Fruit fly (Drosophila melanogaster) whole organism, embryonic: Measurements from ENCODE around the gene DnaJ-1.
A peak's percentile ranks its signal among the peaks of the same experiment; 100 is the strongest.

ENCODE experiments used
- Bgb ChIP-seq: fragments of 200-800 bp; sonication (Bioruptor generic); IDR thresholded peaks from 2 replicates; pipeline ENCODE4 v1.3.6; 2022; ENCODE audit warnings: missing biosample characterization, missing genetic modification characterization; ENCODE audit not compliant: partially characterized antibody
- CG11247 ChIP-seq: fragments of 200-800 bp; sonication (Bioruptor generic); IDR thresholded peaks from 2 replicates; pipeline ENCODE4 v1.3.6; 2022; ENCODE audit warnings: missing biosample characterization, missing genetic modification characterization
- CG12391 ChIP-seq: fragments of 200-800 bp; sonication (Bioruptor generic); optimal IDR thresholded peaks from 3 replicates; lab custom pipeline; 2018; ENCODE audit warnings: missing biosample characterization, mild to moderate bottlenecking, missing genetic modification characterization, moderate library complexity
- CG12659 ChIP-seq: fragments of 200-800 bp; sonication (Bioruptor generic); optimal IDR thresholded peaks from 3 replicates; lab custom pipeline; 2017; ENCODE audit warnings: mild to moderate bottlenecking, missing biosample characterization, missing genetic modification reagents, missing genetic modification characterization
- CG15269 ChIP-seq: fragments of 200-800 bp; sonication (Bioruptor generic); optimal IDR thresholded peaks from 2 replicates; lab custom pipeline; 2018; ENCODE audit warnings: missing biosample characterization, mild to moderate bottlenecking, missing genetic modification characterization, moderate library complexity
- CG15696 ChIP-seq: fragments of 200-800 bp; sonication (Bioruptor generic); optimal IDR thresholded peaks from 2 replicates; lab custom pipeline; 2019; ENCODE audit warnings: missing biosample characterization, mild to moderate bottlenecking, missing genetic modification characterization, moderate library complexity
- CG17385 ChIP-seq: fragments of 200-800 bp; sonication (Bioruptor generic); optimal IDR thresholded peaks from 3 replicates; lab custom pipeline; 2018; ENCODE audit warnings: missing biosample characterization, mild to moderate bottlenecking, missing genetic modification characterization
- CG17612 ChIP-seq: fragments of 200-800 bp; sonication (Bioruptor generic); IDR thresholded peaks from 2 replicates; pipeline ENCODE4 v1.3.6; 2022; ENCODE audit warnings: missing biosample characterization, missing genetic modification characterization
- CG17829 ChIP-seq: fragments of 200-800 bp; optimal IDR thresholded peaks from 2 replicates; lab custom pipeline; 2019; ENCODE audit warnings: missing biosample characterization, mild to moderate bottlenecking, missing genetic modification characterization, moderate library complexity
- CG30020 ChIP-seq: fragments of 200-800 bp; optimal IDR thresholded peaks from 2 replicates; lab custom pipeline; 2019; ENCODE audit warnings: missing biosample characterization, mild to moderate bottlenecking, missing genetic modification characterization, moderate library complexity
- CG34422 ChIP-seq: fragments of 200-800 bp; sonication (Bioruptor generic); IDR thresholded peaks from 3 replicates; pipeline ENCODE4 v1.3.6; 2022; ENCODE audit warnings: missing biosample characterization, missing genetic modification characterization
- CG42726 ChIP-seq: fragments of 200-800 bp; sonication (Bioruptor generic); IDR thresholded peaks from 2 replicates; pipeline ENCODE4 v1.3.6; 2022; ENCODE audit warnings: missing biosample characterization, missing genetic modification characterization; ENCODE audit not compliant: partially characterized antibody
- CG7271 ChIP-seq: fragments of 200-800 bp; sonication (Bioruptor generic); optimal IDR thresholded peaks from 2 replicates; lab custom pipeline; 2018; ENCODE audit warnings: missing biosample characterization, mild to moderate bottlenecking, missing genetic modification characterization, moderate library complexity
- CG7963 ChIP-seq: fragments of 200-800 bp; sonication (Bioruptor generic); IDR thresholded peaks from 3 replicates; pipeline ENCODE4 v1.3.6; 2022; ENCODE audit warnings: missing biosample characterization, missing genetic modification characterization; ENCODE audit not compliant: partially characterized antibody
- CG8359 ChIP-seq: fragments of 200-800 bp; sonication (Bioruptor generic); optimal IDR thresholded peaks from 2 replicates; lab custom pipeline; 2017; ENCODE audit warnings: missing biosample characterization, mild to moderate bottlenecking, missing genetic modification characterization, borderline replicate concordance
- CG8478 ChIP-seq: fragments of >200 bp; optimal IDR thresholded peaks from 2 replicates; lab custom pipeline; 2018
- CG9797 ChIP-seq: fragments of 200-800 bp; sonication (Bioruptor generic); optimal IDR thresholded peaks from 3 replicates; lab custom pipeline; 2018; ENCODE audit warnings: missing biosample characterization, mild to moderate bottlenecking, missing genetic modification characterization
- Dll ChIP-seq: fragments of 200-800 bp; sonication (Bioruptor generic); IDR thresholded peaks from 4 replicates; pipeline ENCODE4 v1.3.6; 2022; ENCODE audit warnings: missing biosample characterization, missing genetic modification characterization; ENCODE audit not compliant: partially characterized antibody
- Gsc ChIP-seq: fragments of 200-800 bp; sonication (Bioruptor generic); IDR thresholded peaks from 2 replicates; pipeline ENCODE4 v1.3.6; 2022; ENCODE audit warnings: missing biosample characterization, missing genetic modification characterization
- MESR4 ChIP-seq: fragments of 200-800 bp; sonication (Bioruptor generic); optimal IDR thresholded peaks from 2 replicates; lab custom pipeline; 2018; ENCODE audit warnings: missing biosample characterization, mild to moderate bottlenecking, missing genetic modification characterization, moderate library complexity
- Max ChIP-seq: fragments of 200-800 bp; sonication (Bioruptor generic); optimal IDR thresholded peaks from 2 replicates; lab custom pipeline; 2016; ENCODE audit warnings: missing biosample characterization, mild to moderate bottlenecking, missing genetic modification characterization
- Myb ChIP-seq: fragments of 200-800 bp; sonication (Bioruptor generic); optimal IDR thresholded peaks from 2 replicates; lab custom pipeline; 2016; ENCODE audit warnings: missing biosample characterization, missing genetic modification characterization
- Ptx1 ChIP-seq: fragments of 200-800 bp; sonication (Bioruptor generic); IDR thresholded peaks from 2 replicates; pipeline ENCODE4 v1.3.6; 2022; ENCODE audit warnings: missing biosample characterization, missing genetic modification characterization
- Sry-β ChIP-seq: fragments of 200-800 bp; sonication (Bioruptor generic); optimal IDR thresholded peaks from 2 replicates; lab custom pipeline; 2018; ENCODE audit warnings: missing biosample characterization, mild to moderate bottlenecking, missing genetic modification characterization, moderate library complexity
- Sry-δ ChIP-seq: fragments of 200-800 bp; sonication (Bioruptor generic); optimal IDR thresholded peaks from 2 replicates; lab custom pipeline; 2016; ENCODE audit warnings: missing biosample characterization, missing genetic modification characterization
- Stat92E ChIP-seq, 3 experiments: fragments of >200 bp in 2 of 3; fragments of 200-800 bp in 1 of 3; sonication (Bioruptor generic) in 1 of 3; optimal IDR thresholded peaks; 2 replicates each; lab custom pipeline; 2017 to 2019; ENCODE audit warnings: missing biosample characterization in 3 of 3, missing genetic modification characterization in 3 of 3, mild to moderate bottlenecking in 1 of 3, moderate library complexity in 1 of 3
- Vsx1 ChIP-seq: fragments of 200-800 bp; sonication (Bioruptor generic); optimal IDR thresholded peaks from 2 replicates; lab custom pipeline; 2017; ENCODE audit warnings: missing biosample characterization, mild to moderate bottlenecking, missing genetic modification characterization, missing genetic modification reagents
- amos ChIP-seq: fragments of 200-800 bp; sonication (Bioruptor generic); IDR thresholded peaks from 2 replicates; pipeline ENCODE4 v1.3.6; 2022; ENCODE audit warnings: missing biosample characterization, missing genetic modification characterization; ENCODE audit not compliant: partially characterized antibody
- ato ChIP-seq: fragments of 200-800 bp; sonication (Bioruptor generic); IDR thresholded peaks from 2 replicates; pipeline ENCODE4 v1.3.6; 2022; ENCODE audit warnings: missing biosample characterization, missing genetic modification characterization; ENCODE audit not compliant: partially characterized antibody
- bab2 ChIP-seq: fragments of 200-800 bp; sonication (Bioruptor generic); optimal IDR thresholded peaks from 2 replicates; lab custom pipeline; 2016; ENCODE audit warnings: missing biosample characterization, missing genetic modification characterization
- bsh ChIP-seq, 2 experiments: fragments of 200-800 bp; sonication (Bioruptor generic); optimal IDR thresholded peaks; 2 replicates each; lab custom pipeline; 2017 to 2018; ENCODE audit warnings: mild to moderate bottlenecking in 2 of 2, missing biosample characterization in 2 of 2, missing genetic modification characterization in 2 of 2, moderate library complexity in 1 of 2
- btn ChIP-seq: fragments of 200-800 bp; sonication (Bioruptor generic); optimal IDR thresholded peaks from 2 replicates; lab custom pipeline; 2016; ENCODE audit warnings: missing biosample characterization, missing genetic modification characterization
- cas ChIP-seq: fragments of 200-800 bp; sonication (Bioruptor generic); IDR thresholded peaks from 2 replicates; pipeline ENCODE4 v1.3.6; 2022; ENCODE audit warnings: missing biosample characterization, missing genetic modification characterization
- da ChIP-seq: fragments of 200-800 bp; sonication (Bioruptor generic); optimal IDR thresholded peaks from 2 replicates; lab custom pipeline; 2016; ENCODE audit warnings: missing biosample characterization, missing genetic modification characterization
- dan ChIP-seq: fragments of 200-800 bp; sonication (Bioruptor generic); IDR thresholded peaks from 2 replicates; pipeline ENCODE4 v1.3.6; 2022; ENCODE audit warnings: missing biosample characterization, missing genetic modification characterization
- dpn ChIP-seq, 2 experiments: fragments of 200-800 bp; sonication (Bioruptor generic); optimal IDR thresholded peaks; 3 replicates each; lab custom pipeline; 2016; ENCODE audit warnings: missing biosample characterization in 2 of 2, missing genetic modification characterization in 2 of 2
- eyg ChIP-seq: fragments of 200-800 bp; sonication (Bioruptor generic); optimal IDR thresholded peaks from 3 replicates; lab custom pipeline; 2016; ENCODE audit warnings: missing biosample characterization, missing genetic modification characterization
- gro ChIP-seq: fragments of 200-800 bp; sonication (Bioruptor generic); optimal IDR thresholded peaks from 2 replicates; lab custom pipeline; 2016; ENCODE audit warnings: missing biosample characterization, missing genetic modification characterization
- kah ChIP-seq: fragments of 200-800 bp; sonication (Bioruptor generic); optimal IDR thresholded peaks from 2 replicates; lab custom pipeline; 2018; ENCODE audit warnings: missing biosample characterization, mild to moderate bottlenecking, missing genetic modification characterization
- p53 ChIP-seq: fragments of 200-800 bp; sonication (Bioruptor generic); optimal IDR thresholded peaks from 2 replicates; lab custom pipeline; 2016; ENCODE audit warnings: missing biosample characterization, missing genetic modification characterization
- pzg ChIP-seq: fragments of 200-800 bp; sonication (Bioruptor generic); optimal IDR thresholded peaks from 3 replicates; lab custom pipeline; 2018; ENCODE audit warnings: missing biosample characterization, mild to moderate bottlenecking, missing genetic modification characterization, moderate library complexity
- sna ChIP-seq: fragments of 200-800 bp; sonication (Bioruptor generic); IDR thresholded peaks from 2 replicates; pipeline ENCODE4 v1.3.6; 2022; ENCODE audit warnings: missing biosample characterization, missing genetic modification characterization; ENCODE audit not compliant: partially characterized antibody
- ssp ChIP-seq: fragments of 200-800 bp; sonication (Bioruptor generic); IDR thresholded peaks from 2 replicates; pipeline ENCODE4 v1.3.6; 2022; ENCODE audit warnings: missing biosample characterization, missing genetic modification characterization
- wek ChIP-seq: fragments of 200-800 bp; sonication (Bioruptor generic); optimal IDR thresholded peaks from 3 replicates; lab custom pipeline; 2018; ENCODE audit warnings: missing biosample characterization, mild to moderate bottlenecking, missing genetic modification characterization, moderate library complexity
- zen ChIP-seq: fragments of 200-800 bp; sonication (Bioruptor generic); optimal IDR thresholded peaks from 3 replicates; lab custom pipeline; 2018; ENCODE audit warnings: missing biosample characterization, mild to moderate bottlenecking, missing genetic modification characterization, moderate library complexity
- zen2 ChIP-seq: fragments of 200-800 bp; sonication (Bioruptor generic); IDR thresholded peaks from 3 replicates; pipeline ENCODE4 v1.3.6; 2022; ENCODE audit warnings: missing biosample characterization, missing genetic modification characterization; ENCODE audit not compliant: partially characterized antibody

The DnaJ-1 gene

dm6 chr3L:5768532-5769497 lies 16.8 kb upstream of the DnaJ-1 start, which contains the start of the genes Ppat-Dpck and scny (continued):
- no peak for TF ChIP-seq ssp
- no peak for TF ChIP-seq eyg (GFP tag; lab: Kevin White, UChicago)
- no peak for TF ChIP-seq Gsc (GFP tag; lab: Robert Waterston, UW)
- TF ChIP-seq amos: peak; percentile 93
- TF ChIP-seq pzg (GFP tag; lab: Kevin White, UChicago): peak; percentile 83
- no peak for TF ChIP-seq da (GFP tag; lab: Kevin White, UChicago)
- TF ChIP-seq cas: no peak
- TF ChIP-seq Vsx1 (GFP tag; lab: Kevin White, UChicago): no peak
- peak; percentile 83 for TF ChIP-seq CG9797
- no peak for TF ChIP-seq dan (GFP tag; lab: Robert Waterston, UW)
- TF ChIP-seq Ptx1: no peak
- peak; percentile 71; the same call in 2 of the 3 replicates for TF ChIP-seq CG7963
- TF ChIP-seq CG17612 (GFP tag; lab: Robert Waterston, UW): no peak
- TF ChIP-seq zen2 (GFP tag; lab: Robert Waterston, UW): peak; percentile 80; the same call in 2 of the 3 replicates
- peak; percentile 89 for TF ChIP-seq Bgb (GFP tag; lab: Robert Waterston, UW)
- peak in 1 of 3 experiments; percentile 66 for TF ChIP-seq Stat92E (GFP tag; optimal IDR thresholded peaks at IDR 0.05; lab: Kevin White, UChicago)
- peak; percentile 72 for TF ChIP-seq CG42726 (GFP tag; lab: Robert Waterston, UW)
- TF ChIP-seq CG8359 (GFP tag; lab: Kevin White, UChicago): no peak
- TF ChIP-seq p53 (GFP tag; lab: Kevin White, UChicago): no peak
- TF ChIP-seq CG7271 (tag; lab: Kevin White, UChicago): no peak
- peak; percentile 46 for TF ChIP-seq CG30020 (tag; lab: Kevin White, UChicago)
- TF ChIP-seq MESR4 (GFP tag; lab: Kevin White, UChicago): peak; percentile 91
- no peak for TF ChIP-seq bab2 (GFP tag; lab: Kevin White, UChicago)
- peak; percentile 43 for TF ChIP-seq CG8478 (lab: Kevin White, UChicago)
- TF ChIP-seq btn: no peak
- TF ChIP-seq CG34422 (GFP tag; lab: Robert Waterston, UW): peak; percentile 48; the same call in 1 of the 3 replicates
- peak; percentile 21 for TF ChIP-seq wek (GFP tag; lab: Kevin White, UChicago)
- peak; percentile 14 for TF ChIP-seq CG17385 (GFP tag; lab: Kevin White, UChicago)
- TF ChIP-seq Max: peak; percentile 57
- TF ChIP-seq gro (GFP tag; lab: Kevin White, UChicago): peak; percentile 10
- TF ChIP-seq CG12391 (tag; lab: Kevin White, UChicago): peak; percentile 34
- TF ChIP-seq sna (GFP tag; lab: Robert Waterston, UW): peak; percentile 95
- peak; percentile 71 for TF ChIP-seq Myb
- TF ChIP-seq kah (GFP tag; lab: Kevin White, UChicago): peak; percentile 49
- peak; percentile 58 for TF ChIP-seq zen
- TF ChIP-seq Dll (GFP tag; lab: Robert Waterston, UW): peak; percentile 98
- peak; percentile 59 for TF ChIP-seq CG17829 (tag; lab: Kevin White, UChicago)
- TF ChIP-seq Sry-β (GFP tag; lab: Kevin White, UChicago): peak; percentile 0
- 0 out of 2 replicates have a peak, but pooled peaks have one; percentile 30 for TF ChIP-seq CG11247
- peak in 1 of 2 experiments; percentile 8 for TF ChIP-seq bsh (GFP tag; optimal IDR thresholded peaks at IDR 0.05; lab: Kevin White, UChicago)
- TF ChIP-seq dpn (GFP tag; optimal IDR thresholded peaks at IDR 0.05; lab: Kevin White, UChicago): no peak
- peak; percentile 82 for TF ChIP-seq Sry-δ (GFP tag; lab: Kevin White, UChicago)
- peak; percentile 75 for TF ChIP-seq CG12659 (GFP tag; lab: Kevin White, UChicago)
- no peak for TF ChIP-seq CG15269 (tag; lab: Kevin White, UChicago)
- peak; percentile 78 for TF ChIP-seq ato (GFP tag; lab: Robert Waterston, UW)
- TF ChIP-seq CG15696 (tag; lab: Kevin White, UChicago): peak; percentile 0
